Worm (Caenorhabditis elegans) whole organism, late embryonic: ENCODE results near the gene W02C12.2.

Experiments
- C08G9.2 ChIP-seq: sonication (generic microtip); optimal IDR thresholded peaks from 2 replicates; lab custom pipeline; 2016; ENCODE audit warnings: mild to moderate bottlenecking, missing genetic modification characterization, moderate library complexity, missing compliant biosample characterization
- K09A11.1 ChIP-seq: sonication (generic microtip); optimal IDR thresholded peaks from 2 replicates; lab custom pipeline; 2017; ENCODE audit warnings: antibody characterized with exemption, mild to moderate bottlenecking, missing genetic modification characterization, missing compliant biosample characterization; ENCODE audit not compliant: insufficient read depth
- T23F11.4 ChIP-seq: fragments of 200-800 bp; sonication (Bioruptor generic); optimal IDR thresholded peaks from 2 replicates; lab custom pipeline; 2018; ENCODE audit warnings: mild to moderate bottlenecking, missing genetic modification characterization, missing compliant biosample characterization
- Y22D7AL.16 ChIP-seq: sonication (generic microtip); optimal IDR thresholded peaks from 2 replicates; lab custom pipeline; 2016; ENCODE audit warnings: missing genetic modification characterization, missing compliant biosample characterization
- ama-1 ChIP-seq: fragments of 150-350 bp; optimal IDR thresholded peaks from 2 replicates; lab custom pipeline; 2014
- ceh-19 ChIP-seq: fragments of 200-800 bp; sonication (Bioruptor generic); optimal IDR thresholded peaks from 2 replicates; lab custom pipeline; 2018; ENCODE audit warnings: mild to moderate bottlenecking, missing genetic modification characterization, missing compliant biosample characterization
- ceh-48 ChIP-seq: sonication (generic microtip); optimal IDR thresholded peaks from 2 replicates; lab custom pipeline; 2016; ENCODE audit warnings: missing genetic modification characterization, inconsistent platforms, missing compliant biosample characterization
- ceh-9 ChIP-seq: sonication (generic microtip); optimal IDR thresholded peaks from 2 replicates; lab custom pipeline; 2016; ENCODE audit warnings: mild to moderate bottlenecking, missing genetic modification characterization, inconsistent platforms, missing compliant biosample characterization
- dve-1 ChIP-seq: sonication (generic microtip); optimal IDR thresholded peaks from 2 replicates; lab custom pipeline; 2017; ENCODE audit warnings: antibody characterized with exemption, mild to moderate bottlenecking, missing genetic modification characterization, missing compliant biosample characterization
- fkh-10 ChIP-seq: fragments of 150-350 bp; optimal IDR thresholded peaks from 2 replicates; lab custom pipeline; 2014; ENCODE audit warnings: missing biosample characterization, missing genetic modification reagents, missing genetic modification characterization
- nhr-11 ChIP-seq: fragments of 150-350 bp; optimal IDR thresholded peaks from 2 replicates; lab custom pipeline; 2014; ENCODE audit warnings: missing biosample characterization, missing genetic modification characterization
- pha-4 ChIP-seq: fragments of 150-350 bp; optimal IDR thresholded peaks from 2 replicates; lab custom pipeline; 2018; ENCODE audit warnings: missing biosample characterization, missing genetic modification reagents, missing genetic modification characterization
- pqm-1 ChIP-seq: sonication (generic microtip); optimal IDR thresholded peaks from 2 replicates; lab custom pipeline; 2016; ENCODE audit warnings: missing genetic modification characterization, missing compliant biosample characterization
- rnt-1 ChIP-seq: sonication (generic microtip); optimal IDR thresholded peaks from 2 replicates; lab custom pipeline; 2016; ENCODE audit warnings: missing genetic modification characterization, missing compliant biosample characterization

DNA sequence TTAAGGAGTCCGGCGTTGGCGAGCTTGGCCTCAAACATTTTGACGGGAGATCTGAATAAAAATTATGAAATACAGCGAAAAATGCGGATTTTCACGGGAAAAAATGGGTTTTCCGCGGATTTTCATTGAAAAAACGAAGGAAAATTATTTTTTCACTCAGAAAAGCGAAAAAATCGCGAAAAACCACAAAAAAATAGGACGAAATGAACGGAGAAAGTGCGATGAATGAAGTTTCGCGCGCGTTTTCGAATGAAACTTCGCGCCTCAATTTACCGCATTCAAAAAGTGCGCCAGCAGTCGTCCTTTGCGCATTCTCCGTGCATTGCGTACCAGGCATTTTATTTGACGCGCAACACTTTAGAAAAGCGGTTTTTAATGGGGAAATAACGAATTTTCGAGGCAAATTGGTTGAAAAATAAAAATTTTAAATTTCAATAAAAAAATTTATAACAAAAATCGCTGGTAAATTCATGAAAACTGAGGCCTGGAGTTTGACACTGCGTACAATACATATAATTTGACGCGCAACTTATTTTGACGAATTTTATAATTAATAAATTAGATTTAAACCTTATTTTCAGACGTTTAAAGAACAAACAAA lies 41.7 kb upstream of the W02C12.2 start, which contains the start of gene pcn-1:
- TF ChIP-seq rnt-1 (no peak), dve-1 (tag; lab: Kevin White, UChicago) (peak; percentile 28), K09A11.1 (tag; lab: Kevin White, UChicago) (peak; percentile 31), T23F11.4 (GFP tag; lab: Kevin White, UChicago) (peak; percentile 38), pqm-1 (tag; lab: Kevin White, UChicago) (no peak), nhr-11 (no peak), ceh-48 (no peak), C08G9.2 (tag; lab: Kevin White, UChicago) (peak; percentile 7), Y22D7AL.16 (tag; lab: Kevin White, UChicago) (no peak), pha-4 (tag; lab: Kevin White, UChicago) (no peak), fkh-10 (GFP tag; lab: Kevin White, UChicago) (no peak), ceh-19 (GFP tag; lab: Kevin White, UChicago) (no peak), ama-1 (lab: Kevin White, UChicago) (no peak), ceh-9 (no peak)
